Worm (Caenorhabditis elegans): ENCODE data around the gene C35B1.8.

The C35B1.8 gene

DNA sequence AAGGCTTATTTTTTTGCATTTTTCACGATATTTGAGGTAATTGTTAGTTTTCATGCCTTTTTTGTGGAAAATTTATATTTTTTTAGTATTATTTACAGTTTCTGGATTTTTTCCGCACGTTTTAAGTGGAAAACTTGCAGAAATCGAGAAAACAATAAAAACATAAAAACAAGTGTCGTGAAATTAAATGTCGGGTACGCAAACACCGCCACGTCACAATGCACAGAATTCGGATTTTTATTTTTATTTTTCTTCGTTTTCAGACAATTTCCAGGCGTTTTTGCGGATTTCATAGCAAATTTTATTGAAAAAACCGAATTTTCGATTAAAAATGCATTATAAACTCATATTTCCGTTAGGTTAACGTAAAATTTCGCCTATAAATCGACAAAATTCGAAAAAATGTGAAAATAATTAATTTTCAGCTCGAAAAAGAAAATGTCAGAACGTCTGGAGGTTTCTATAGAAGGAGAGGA is 7.0 kb upstream of the C35B1.8 start, which contains the start of gene C35B1.2:
TSS of gene C35B1.2 (plus strand) at position 426 of the 476 bp plus-strand sequence.
- no peak for TF ChIP-seq dao-5 (tag; optimal IDR thresholded peaks at IDR 0.05)
- TF ChIP-seq W03F9.2 (tag; optimal IDR thresholded peaks at IDR 0.05): peak; percentile 23
- TF ChIP-seq him-1 (tag; optimal IDR thresholded peaks at IDR 0.05): no peak

- TF ChIP-seq him-1 (tag; optimal IDR thresholded peaks at IDR 0.05): no peak
- no peak for TF ChIP-seq dao-5 (tag; optimal IDR thresholded peaks at IDR 0.05)
- peak; percentile 2 for TF ChIP-seq W03F9.2 (tag; optimal IDR thresholded peaks at IDR 0.05)
Measured at ce11 chrIV:4085022-4085421, 6.2 kb upstream of the C35B1.8 start.

DNA sequence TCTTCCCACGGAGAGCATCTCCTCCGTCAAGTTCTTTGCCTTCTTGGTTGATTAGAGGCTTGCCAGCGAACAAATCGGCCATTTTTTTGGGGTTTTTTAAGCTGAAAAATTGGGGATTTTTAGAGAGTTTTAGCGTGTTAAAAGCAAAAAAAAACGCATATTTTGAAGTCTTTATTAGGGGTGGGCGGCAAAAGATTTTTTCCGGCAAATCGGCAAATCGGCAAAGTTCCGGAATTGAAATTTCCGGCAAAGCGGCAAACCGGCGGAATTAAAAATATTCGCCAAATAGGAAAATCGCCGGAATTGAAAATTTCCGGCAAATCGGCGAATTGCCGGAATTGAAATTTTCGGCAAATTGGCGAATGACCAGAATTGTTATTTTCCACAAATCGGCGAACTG is 5.3 kb upstream of the C35B1.8 start, which contains the start of gene C35B1.5:
TSS of gene C35B1.5 (minus strand) at position 101 of the 400 bp plus-strand sequence.
- TF ChIP-seq dao-5 (tag; optimal IDR thresholded peaks at IDR 0.05): no peak
- no peak for TF ChIP-seq him-1 (tag; optimal IDR thresholded peaks at IDR 0.05)
- no peak for TF ChIP-seq W03F9.2 (tag; optimal IDR thresholded peaks at IDR 0.05)

DNA sequence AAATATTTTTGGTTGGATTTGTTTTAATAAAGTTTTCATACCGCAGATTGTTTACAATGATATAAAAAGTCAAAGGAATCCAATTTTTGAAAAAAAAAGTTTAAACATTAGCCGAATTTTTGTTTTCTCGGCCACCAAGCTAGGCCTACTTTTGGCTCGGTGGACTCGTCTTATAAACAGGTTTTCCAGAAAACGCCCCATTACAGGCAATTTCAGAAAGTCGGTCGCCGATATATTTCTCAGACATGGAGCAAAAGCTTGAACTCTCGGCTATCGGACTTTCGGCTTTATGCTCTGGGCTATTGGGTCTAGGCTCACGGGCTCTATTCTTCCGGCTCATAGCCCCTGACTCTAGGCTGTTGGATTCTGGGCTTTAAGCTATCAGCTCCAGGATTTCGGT is 4.3 kb upstream of the C35B1.8 start:
- no peak for TF ChIP-seq him-1 (tag; optimal IDR thresholded peaks at IDR 0.05)
- no peak for TF ChIP-seq dao-5 (tag; optimal IDR thresholded peaks at IDR 0.05)

DNA sequence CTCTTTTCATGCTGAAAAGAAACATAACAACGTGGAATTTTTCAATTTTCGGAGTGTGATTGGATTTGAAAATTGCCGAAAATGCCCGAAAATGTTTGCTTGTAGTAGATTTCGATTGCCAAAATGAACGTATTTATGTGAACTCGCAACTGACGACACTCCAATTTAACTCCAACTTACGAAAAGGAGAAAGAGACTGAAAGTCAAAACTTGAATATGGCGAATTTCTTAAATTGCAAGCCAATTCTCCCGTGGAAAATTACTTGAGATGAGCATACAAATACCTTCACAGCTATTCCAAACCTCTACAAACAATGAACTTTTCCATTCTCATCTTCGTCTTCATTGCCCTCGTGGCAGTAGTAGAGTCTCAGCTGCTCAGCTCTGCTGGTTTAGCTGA is 3.8 kb upstream of the C35B1.8 start:
- TF ChIP-seq W03F9.2 (tag; optimal IDR thresholded peaks at IDR 0.05): no peak
- TF ChIP-seq dao-5 (tag; optimal IDR thresholded peaks at IDR 0.05): no peak
- no peak for TF ChIP-seq him-1 (tag; optimal IDR thresholded peaks at IDR 0.05)

- TF ChIP-seq dao-5 (tag; optimal IDR thresholded peaks at IDR 0.05): no peak
- no peak for TF ChIP-seq him-1 (tag; optimal IDR thresholded peaks at IDR 0.05)
- TF ChIP-seq W03F9.2 (tag; optimal IDR thresholded peaks at IDR 0.05): no peak
Measured at ce11 chrIV:4080846-4081245, 2.0 kb upstream of the C35B1.8 start, which contains the start of the genes C35B1.9 and C35B1.3. Gene C35B1.9 (minus strand): TSS chrIV:4080946. Gene C35B1.3 (plus strand): TSS chrIV:4081151.

ce11 chrIV:4079514-4079913 is 713 bp upstream of the C35B1.8 start, which contains the start of gene C35B1.4:
Gene C35B1.4 (plus strand): TSS chrIV:4079814.
- TF ChIP-seq dao-5 (tag; optimal IDR thresholded peaks at IDR 0.05): no peak
- no peak for TF ChIP-seq him-1 (tag; optimal IDR thresholded peaks at IDR 0.05)
- no peak for TF ChIP-seq W03F9.2 (tag; optimal IDR thresholded peaks at IDR 0.05)

ce11 chrIV:4076690-4077295 is 2.0 kb downstream of the C35B1.8 start:
- TF ChIP-seq dao-5 (tag; optimal IDR thresholded peaks at IDR 0.05) (no peak), him-1 (tag; optimal IDR thresholded peaks at IDR 0.05) (no peak), W03F9.2 (tag; optimal IDR thresholded peaks at IDR 0.05) (no peak)

DNA sequence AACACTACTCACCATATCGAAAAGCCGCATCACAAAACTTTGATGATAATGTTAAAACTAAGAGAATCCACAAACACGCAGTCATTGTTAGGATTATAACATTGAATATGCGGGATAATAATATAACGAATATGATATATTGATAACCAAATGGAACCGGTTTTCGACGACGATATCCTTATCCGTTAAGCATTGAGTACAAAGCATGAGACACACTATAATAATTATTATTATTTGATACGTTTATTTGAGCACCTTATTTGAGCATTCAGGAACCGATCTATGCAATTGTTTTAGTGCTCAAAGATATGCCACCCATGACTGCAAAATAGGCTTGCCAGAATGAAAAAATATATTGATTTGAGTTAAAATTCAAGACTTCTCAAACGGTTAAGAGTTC is 4.2 kb downstream of the C35B1.8 start, which contains the start of gene W03D2.9:
TSS of gene W03D2.9 (minus strand) at position 101 of the 400 bp plus-strand sequence.
- no peak for TF ChIP-seq W03F9.2 (tag; optimal IDR thresholded peaks at IDR 0.05)
- no peak for TF ChIP-seq him-1 (tag; optimal IDR thresholded peaks at IDR 0.05)
- TF ChIP-seq dao-5 (tag; optimal IDR thresholded peaks at IDR 0.05): no peak

ce11 chrIV:4072027-4072426 is 6.8 kb downstream of the C35B1.8 start, which contains the start of gene pqn-75:
Gene pqn-75 (plus strand): TSS chrIV:4072327.
- TF ChIP-seq W03F9.2 (tag; optimal IDR thresholded peaks at IDR 0.05) (no peak), dao-5 (tag; optimal IDR thresholded peaks at IDR 0.05) (no peak), him-1 (tag; optimal IDR thresholded peaks at IDR 0.05) (no peak)

ce11 chrIV:4070810-4071209 is 8.0 kb downstream of the C35B1.8 start:
- TF ChIP-seq dao-5 (tag; optimal IDR thresholded peaks at IDR 0.05) (no peak), him-1 (tag; optimal IDR thresholded peaks at IDR 0.05) (no peak), W03F9.2 (tag; optimal IDR thresholded peaks at IDR 0.05) (no peak)

ce11 chrIV:4068480-4068879 is 10.3 kb downstream of the C35B1.8 start, which contains the start of gene fbxb-55:
Gene fbxb-55 (plus strand): TSS chrIV:4068780.
- TF ChIP-seq him-1 (tag; optimal IDR thresholded peaks at IDR 0.05): no peak
- TF ChIP-seq W03F9.2 (tag; optimal IDR thresholded peaks at IDR 0.05): no peak
- no peak for TF ChIP-seq dao-5 (tag; optimal IDR thresholded peaks at IDR 0.05)

- no peak for TF ChIP-seq W03F9.2 (tag; optimal IDR thresholded peaks at IDR 0.05)
- no peak for TF ChIP-seq dao-5 (tag; optimal IDR thresholded peaks at IDR 0.05)
- no peak for TF ChIP-seq him-1 (tag; optimal IDR thresholded peaks at IDR 0.05)
Measured at ce11 chrIV:4067336-4067735, 11.5 kb downstream of the C35B1.8 start.

DNA sequence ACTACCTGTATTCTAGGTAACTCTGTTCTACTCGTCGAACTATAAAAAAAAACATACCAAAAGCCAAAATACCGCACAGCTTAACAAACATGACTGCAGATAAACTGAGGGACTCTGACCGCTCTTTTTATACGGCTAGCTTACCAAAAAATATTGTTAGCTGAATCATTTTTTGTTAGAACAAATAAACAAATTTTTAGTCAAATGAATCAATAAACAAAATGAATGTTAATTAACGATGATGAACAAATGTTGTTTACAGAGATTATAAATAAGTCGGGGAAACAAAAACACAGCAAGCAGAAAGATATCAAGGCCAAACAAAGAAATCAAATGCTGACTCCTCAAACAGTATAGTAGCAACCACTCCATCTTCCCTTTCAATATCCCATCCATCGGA is 15.2 kb downstream of the C35B1.8 start, which contains the start of gene ilys-6:
TSS of gene ilys-6 (minus strand) at position 101 of the 400 bp plus-strand sequence.
- no peak for TF ChIP-seq dao-5 (tag; optimal IDR thresholded peaks at IDR 0.05)
- no peak for TF ChIP-seq W03F9.2 (tag; optimal IDR thresholded peaks at IDR 0.05)
- no peak for TF ChIP-seq him-1 (tag; optimal IDR thresholded peaks at IDR 0.05)

Data from whole organism, L4/young adult.